Worm (Caenorhabditis elegans) whole organism, L4 larva: ENCODE results near the gene sru-24.

Experiments used
- T26A8.4 ChIP-seq: fragments of 200-800 bp; sonication (Bioruptor generic); IDR thresholded peaks from 2 replicates; pipeline ENCODE4 v1.3.6; 2022; ENCODE audit warnings: missing genetic modification characterization, missing compliant biosample characterization
- Y75B8A.6 ChIP-seq: fragments of 200-800 bp; sonication (Bioruptor generic); IDR thresholded peaks from 2 replicates; pipeline ENCODE4 v1.3.6; 2022; ENCODE audit warnings: missing genetic modification reagents, missing genetic modification characterization, missing compliant biosample characterization
- ZK546.5 ChIP-seq, 2 experiments: sonication (generic microtip); optimal IDR thresholded peaks; 2 replicates each; lab custom pipeline; 2017; ENCODE audit warnings: missing biosample characterization in 2 of 2, missing genetic modification characterization in 2 of 2
- attf-4 ChIP-seq: sonication (generic microtip); optimal IDR thresholded peaks from 3 replicates; lab custom pipeline; 2017; ENCODE audit warnings: missing biosample characterization, missing genetic modification characterization
- ceh-20 ChIP-seq: fragments of 200-800 bp; sonication (Bioruptor generic); IDR thresholded peaks from 2 replicates; pipeline ENCODE4 v1.3.6; 2022; ENCODE audit warnings: missing genetic modification reagents, missing genetic modification characterization, missing compliant biosample characterization
- ceh-62 ChIP-seq: sonication (generic microtip); optimal IDR thresholded peaks from 2 replicates; lab custom pipeline; 2017; ENCODE audit warnings: missing biosample characterization, missing genetic modification characterization
- ceh-82 ChIP-seq: sonication (generic microtip); optimal IDR thresholded peaks from 2 replicates; lab custom pipeline; 2017; ENCODE audit warnings: missing biosample characterization, missing genetic modification characterization
- ces-1 ChIP-seq: fragments of 150-350 bp; sonication (generic microtip); optimal IDR thresholded peaks from 4 replicates; lab custom pipeline; 2014; ENCODE audit warnings: missing biosample characterization, missing genetic modification reagents, missing genetic modification characterization
- daf-16 ChIP-seq, 3 experiments: sonication (generic microtip); optimal IDR thresholded peaks; 2 replicates each; lab custom pipeline; 2016 to 2017; ENCODE audit warnings: missing genetic modification characterization in 3 of 3, missing genetic modification reagents in 3 of 3, mild to moderate bottlenecking in 2 of 3, missing compliant biosample characterization in 2 of 3, missing biosample characterization in 1 of 3, moderate library complexity in 1 of 3
- daf-19 ChIP-seq: fragments of 200-800 bp; sonication (Bioruptor generic); conservative IDR thresholded peaks from 2 replicates; pipeline ENCODE4 v1.3.6; 2022; ENCODE audit warnings: missing genetic modification characterization, missing compliant biosample characterization
- dmd-6 ChIP-seq: fragments of 200-800 bp; sonication (Bioruptor generic); IDR thresholded peaks from 2 replicates; pipeline ENCODE4 v1.3.6; 2022; ENCODE audit warnings: missing genetic modification reagents, missing genetic modification characterization, missing compliant biosample characterization
- egl-27 ChIP-seq: sonication (generic microtip); optimal IDR thresholded peaks from 3 replicates; lab custom pipeline; 2017; ENCODE audit warnings: missing biosample characterization, missing genetic modification reagents, missing genetic modification characterization
- egl-43 ChIP-seq: fragments of 200-800 bp; sonication (Bioruptor generic); IDR thresholded peaks from 2 replicates; pipeline ENCODE4 v1.3.6; 2022; ENCODE audit warnings: missing genetic modification reagents, missing genetic modification characterization, missing compliant biosample characterization
- hif-1 ChIP-seq, 2 experiments: sonication (generic microtip); optimal IDR thresholded peaks; 2 replicates each; lab custom pipeline; 2016 to 2017; ENCODE audit warnings: missing compliant biosample characterization in 2 of 2, missing genetic modification characterization in 2 of 2, missing genetic modification reagents in 2 of 2, missing genotype in 2 of 2, mild to moderate bottlenecking in 1 of 2
- jun-1 ChIP-seq: fragments of 150-350 bp; optimal IDR thresholded peaks from 2 replicates; lab custom pipeline; 2014; ENCODE audit warnings: missing biosample characterization, missing genetic modification reagents, missing genetic modification characterization
- lim-7 ChIP-seq: fragments of 200-800 bp; sonication (Bioruptor generic); IDR thresholded peaks from 2 replicates; pipeline ENCODE4 v1.3.6; 2022; ENCODE audit warnings: missing genetic modification characterization, missing compliant biosample characterization
- lin-13 ChIP-seq: fragments of 150-350 bp; optimal IDR thresholded peaks from 2 replicates; lab custom pipeline; 2014; ENCODE audit warnings: missing biosample characterization, missing genetic modification reagents, missing genetic modification characterization
- madf-9 ChIP-seq: fragments of 200-800 bp; sonication (Bioruptor generic); conservative IDR thresholded peaks from 2 replicates; pipeline ENCODE4 v1.3.6; 2022; ENCODE audit warnings: missing genetic modification reagents, missing genetic modification characterization, missing compliant biosample characterization
- mxl-3 ChIP-seq: fragments of 200-800 bp; sonication (Bioruptor generic); optimal IDR thresholded peaks from 2 replicates; lab custom pipeline; 2018; ENCODE audit warnings: mild to moderate bottlenecking, missing genetic modification characterization, missing compliant biosample characterization
- nhr-102 ChIP-seq: sonication (generic microtip); optimal IDR thresholded peaks from 2 replicates; lab custom pipeline; 2016; ENCODE audit warnings: mild to moderate bottlenecking, missing genetic modification characterization, moderate library complexity, missing compliant biosample characterization
- nhr-111 ChIP-seq: fragments of 200-800 bp; sonication (Bioruptor generic); optimal IDR thresholded peaks from 2 replicates; lab custom pipeline; 2018; ENCODE audit warnings: mild to moderate bottlenecking, missing genetic modification characterization, missing compliant biosample characterization
- nhr-237 ChIP-seq: sonication (generic microtip); optimal IDR thresholded peaks from 2 replicates; lab custom pipeline; 2017; ENCODE audit warnings: missing biosample characterization, missing genetic modification characterization
- nhr-25 ChIP-seq: sonication (generic microtip); optimal IDR thresholded peaks from 2 replicates; lab custom pipeline; 2017; ENCODE audit warnings: missing genetic modification characterization, mild to moderate bottlenecking, missing compliant biosample characterization, antibody characterized with exemption, moderate library complexity, borderline replicate concordance; ENCODE audit not compliant: insufficient read depth
- nhr-41 ChIP-seq: fragments of 200-800 bp; sonication (Bioruptor generic); IDR thresholded peaks from 2 replicates; pipeline ENCODE4 v1.3.6; 2022; ENCODE audit warnings: missing genetic modification reagents, missing genetic modification characterization, missing compliant biosample characterization
- nhr-76 ChIP-seq: fragments of 150-350 bp; optimal IDR thresholded peaks from 2 replicates; lab custom pipeline; 2014; ENCODE audit warnings: missing biosample characterization, missing genetic modification characterization
- skn-1 ChIP-seq: fragments of 150-350 bp; optimal IDR thresholded peaks from 2 replicates; lab custom pipeline; 2014; ENCODE audit warnings: missing biosample characterization, missing genetic modification characterization
- tag-97 ChIP-seq: fragments of 200-800 bp; sonication (Bioruptor generic); IDR thresholded peaks from 2 replicates; pipeline ENCODE4 v1.3.6; 2022; ENCODE audit warnings: missing genetic modification characterization, missing compliant biosample characterization
- unc-130 ChIP-seq: sonication (generic microtip); optimal IDR thresholded peaks from 2 replicates; lab custom pipeline; 2016; ENCODE audit warnings: missing genetic modification reagents, missing genetic modification characterization, missing compliant biosample characterization
- unc-62 ChIP-seq, 3 experiments: fragments of 150-350 bp in 1 of 3; sonication (generic microtip); optimal IDR thresholded peaks in 2 of 3; peaks in 1 of 3; 1 replicate in 1 of 3; 2 replicates in 2 of 3; lab custom pipeline; 2014 to 2017; ENCODE audit warnings: missing biosample characterization in 3 of 3, missing genetic modification characterization in 3 of 3, missing genetic modification reagents in 3 of 3, missing genotype in 1 of 3
- zip-2 ChIP-seq: fragments of 150-350 bp; optimal IDR thresholded peaks from 2 replicates; lab custom pipeline; 2014; ENCODE audit warnings: missing biosample characterization, missing genetic modification characterization

The sru-24 gene

DNA sequence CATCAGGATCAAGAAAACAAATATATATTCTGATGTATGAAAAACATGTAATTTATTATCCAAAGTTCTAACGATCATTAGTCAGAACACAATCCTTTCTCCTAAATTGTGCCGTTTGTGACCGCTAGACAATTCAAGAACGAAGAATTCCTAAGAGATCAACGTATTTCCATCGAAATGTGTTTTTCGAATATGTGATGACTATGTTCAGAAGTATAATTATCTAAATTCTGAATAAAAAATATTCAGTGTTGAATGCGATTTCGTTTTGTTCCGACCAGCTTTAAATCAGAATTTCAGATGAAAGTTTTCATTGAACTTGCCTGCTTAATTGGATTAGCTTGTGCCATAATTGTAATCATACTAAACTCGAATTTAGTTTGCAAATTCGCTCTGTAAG, 31.0 kb upstream of the sru-24 start, which contains the start of gene srbc-37:
TSS of gene srbc-37 (plus strand) at position 301 of the 400 bp plus-strand sequence.
- no peak for TF ChIP-seq dmd-6 (GFP tag; lab: Robert Waterston, UW)
- no peak for TF ChIP-seq lin-13 (GFP tag; lab: Kevin White, UChicago)
- no peak for TF ChIP-seq ceh-62
- no peak for TF ChIP-seq ces-1
- no peak for TF ChIP-seq ceh-20 (GFP tag; lab: Robert Waterston, UW)
- TF ChIP-seq tag-97 (GFP tag; lab: Robert Waterston, UW) = no peak
- no peak for TF ChIP-seq T26A8.4 (GFP tag; lab: Robert Waterston, UW)
- TF ChIP-seq skn-1 = no peak
- TF ChIP-seq egl-27 (tag; lab: Kevin White, UChicago) = no peak
- TF ChIP-seq daf-19 (GFP tag; lab: Robert Waterston, UW) = no peak
- no peak for TF ChIP-seq nhr-237 (tag; lab: Kevin White, UChicago)
- no peak for TF ChIP-seq hif-1 (tag; optimal IDR thresholded peaks at IDR 0.05; lab: Kevin White, UChicago)
- TF ChIP-seq daf-16 (GFP tag; optimal IDR thresholded peaks at IDR 0.05; lab: Kevin White, UChicago) = no peak
- TF ChIP-seq daf-16 (tag; optimal IDR thresholded peaks at IDR 0.05; lab: Kevin White, UChicago) = no peak

DNA sequence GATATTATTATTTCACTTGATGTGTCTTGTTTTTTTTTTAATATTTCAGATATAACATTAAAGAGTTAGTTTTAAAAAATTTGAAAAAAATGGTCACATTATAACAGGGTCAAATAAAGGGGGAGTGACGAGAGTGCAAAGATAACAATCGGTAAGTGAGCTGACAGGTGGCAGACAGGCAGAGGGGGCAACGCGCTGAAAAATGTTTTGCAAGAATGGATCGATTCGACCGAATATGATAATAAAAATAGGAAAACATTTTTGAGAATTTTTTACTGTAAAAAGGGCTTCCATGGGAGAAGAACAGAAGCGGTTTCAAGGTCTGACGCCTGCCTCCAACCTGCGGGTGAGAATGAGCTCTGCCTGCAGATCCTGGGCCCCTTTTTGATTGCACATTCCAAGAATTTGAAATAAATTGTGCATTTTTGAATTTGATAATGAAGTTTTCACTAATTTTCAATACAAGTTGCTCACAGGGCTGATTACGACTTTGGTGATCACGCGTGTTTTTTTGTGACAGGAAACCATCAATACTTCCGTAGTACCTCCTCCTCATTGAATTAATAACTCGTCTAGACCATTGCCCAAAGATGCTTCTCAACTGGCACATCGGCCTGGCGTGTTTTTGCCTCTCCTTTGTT, 28.4 kb upstream of the sru-24 start, which contains the start of the genes ugt-29 and srx-5:
TSS of gene ugt-29 (minus strand) at position 101 of the 641 bp plus-strand sequence.
TSS of gene srx-5 (plus strand) at position 591 of the 641 bp plus-strand sequence.
- TF ChIP-seq dmd-6 (GFP tag; lab: Robert Waterston, UW) (0 out of 2 replicates have a peak, but pooled peaks have one; percentile 27), attf-4 (tag; lab: Kevin White, UChicago) (no peak)

DNA sequence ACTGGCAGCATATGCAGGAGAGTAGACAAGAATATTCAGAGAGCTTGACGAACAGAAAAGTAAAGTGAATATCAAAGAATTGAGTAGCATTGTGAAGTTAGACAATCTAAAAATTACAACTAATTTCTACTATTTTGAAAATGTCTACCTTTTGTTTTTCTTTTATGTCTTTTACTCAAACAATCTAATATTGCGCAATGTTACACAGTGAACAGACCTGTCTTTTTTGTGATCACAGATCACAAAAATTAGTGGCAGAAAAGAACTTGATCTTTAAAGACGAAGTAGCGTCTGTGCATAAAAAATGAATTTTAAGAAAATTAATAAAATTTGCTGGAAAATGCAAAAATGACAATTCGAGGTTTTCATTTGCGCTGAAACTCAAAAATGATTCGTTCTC, 27.8 kb upstream of the sru-24 start:
- TF ChIP-seq T26A8.4 (GFP tag; lab: Robert Waterston, UW) (no peak), zip-2 (tag; lab: Kevin White, UChicago) (peak; percentile 92)
- TF ChIP-seq, all 104 proteins: peak for 1

DNA sequence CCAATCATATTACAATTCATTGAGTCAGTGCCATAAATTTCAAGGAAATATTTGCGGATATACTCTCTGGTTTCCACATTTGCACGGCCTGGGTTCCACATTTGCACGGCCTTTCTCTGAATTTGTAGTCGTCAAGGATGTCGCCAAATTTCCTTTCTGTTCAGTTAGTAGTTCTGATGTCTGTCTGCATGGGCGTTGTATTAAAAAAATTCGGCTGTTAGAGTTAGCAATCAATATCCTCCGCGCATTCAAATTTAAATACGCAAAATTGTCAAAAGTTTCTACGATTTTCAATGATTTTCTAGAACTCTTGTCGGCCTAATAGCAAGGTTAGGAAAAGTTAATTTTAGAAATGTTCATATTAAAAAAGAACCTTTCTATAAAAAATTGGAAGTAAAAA, 24.7 kb upstream of the sru-24 start, which contains the start of gene srj-52:
TSS of gene srj-52 (minus strand) at position 101 of the 400 bp plus-strand sequence.
- TF ChIP-seq nhr-76 (tag; lab: Kevin White, UChicago) (no peak), unc-62 (GFP tag; optimal IDR thresholded peaks at IDR 0.05 in 1 of 2; lab: Kevin White, UChicago) (peak in 1 of 2 experiments; percentile 57), unc-62 (tag; optimal IDR thresholded peaks at IDR 0.05; lab: Kevin White, UChicago) (no peak)

DNA sequence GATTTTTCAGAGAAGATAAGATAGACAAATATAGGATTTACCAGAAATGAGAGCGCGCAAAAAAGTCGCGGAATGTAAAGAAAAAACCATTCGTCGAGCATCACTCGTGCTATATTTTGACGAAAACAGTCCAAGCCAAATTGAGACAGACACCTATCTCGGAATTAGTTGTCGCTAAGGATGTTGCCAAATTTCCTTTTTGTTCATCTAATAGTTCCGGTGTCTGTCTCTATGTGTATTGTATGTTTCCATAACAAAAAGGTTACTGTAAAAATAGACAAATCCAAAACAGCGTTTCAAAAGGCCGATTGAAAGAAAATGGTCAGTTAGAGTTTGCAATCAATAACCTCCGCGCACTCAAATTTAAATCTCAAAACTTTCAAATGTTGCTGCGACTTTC, 23.4 kb upstream of the sru-24 start, which contains the start of gene srj-53:
TSS of gene srj-53 (minus strand) at position 101 of the 400 bp plus-strand sequence.
- TF ChIP-seq mxl-3 (GFP tag; lab: Kevin White, UChicago) (no peak), nhr-25 (tag; lab: Kevin White, UChicago) (no peak), ceh-82 (tag; lab: Kevin White, UChicago) (no peak), nhr-102 (tag; lab: Kevin White, UChicago) (no peak), lim-7 (GFP tag; lab: Robert Waterston, UW) (no peak), jun-1 (tag; lab: Kevin White, UChicago) (no peak), unc-130 (no peak), nhr-111 (GFP tag; lab: Kevin White, UChicago) (no peak), ces-1 (no peak), ZK546.5 (tag; optimal IDR thresholded peaks at IDR 0.05; lab: Kevin White, UChicago) (no peak), nhr-237 (tag; lab: Kevin White, UChicago) (no peak), nhr-41 (no peak)

DNA sequence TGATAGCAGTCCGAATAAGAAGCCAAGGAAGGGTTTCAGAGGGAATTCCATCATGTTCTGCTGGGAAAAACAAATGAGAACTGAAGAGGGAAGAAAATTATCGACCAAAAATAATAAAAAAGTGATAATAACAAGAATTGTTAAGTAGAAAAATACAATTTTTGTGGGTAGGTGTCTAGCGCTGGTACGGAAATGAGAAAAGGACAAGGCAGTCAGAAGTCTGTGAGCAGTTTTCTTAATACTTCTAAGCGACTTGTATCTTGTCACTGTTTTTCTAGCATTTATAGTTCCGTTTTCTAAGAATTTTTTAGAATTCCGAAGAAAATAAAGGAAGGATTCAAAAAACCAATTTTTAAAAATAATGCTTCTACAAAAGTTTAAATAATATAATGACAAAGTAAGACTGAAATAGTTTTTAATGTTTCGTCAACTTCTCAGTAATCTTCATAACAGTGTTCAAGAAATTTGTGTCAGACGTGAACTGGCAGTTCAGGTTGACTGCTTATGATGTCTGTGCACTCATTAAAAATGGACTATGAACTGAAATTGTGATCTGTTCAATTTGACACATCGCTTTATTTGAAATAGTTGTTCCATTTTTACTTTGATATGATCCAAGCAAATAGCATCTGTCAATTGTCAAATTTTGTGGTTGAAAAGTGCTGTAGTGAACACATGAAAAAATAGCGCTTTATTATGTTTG, 21.6 kb upstream of the sru-24 start, which contains the start of gene srx-4:
TSS of gene srx-4 (minus strand) at position 51 of the 703 bp plus-strand sequence.
- TF ChIP-seq nhr-25 (tag; lab: Kevin White, UChicago) = no peak
- TF ChIP-seq unc-62 (GFP tag; optimal IDR thresholded peaks at IDR 0.05 in 1 of 2; lab: Kevin White, UChicago) = peak in 1 of 2 experiments; percentile 90
- TF ChIP-seq unc-62 (tag; optimal IDR thresholded peaks at IDR 0.05; lab: Kevin White, UChicago) = no peak
- TF ChIP-seq Y75B8A.6 (GFP tag; lab: Robert Waterston, UW) = no peak
- TF ChIP-seq madf-9 (GFP tag; lab: Robert Waterston, UW) = no peak
- no peak for TF ChIP-seq egl-43 (GFP tag; lab: Robert Waterston, UW)
- TF ChIP-seq tag-97 (GFP tag; lab: Robert Waterston, UW) = no peak
